Worm (Caenorhabditis elegans) whole organism, young adult: ENCODE results near the gene F22F7.12.

Experiments
- dpl-1 ChIP-seq: fragments of 150-350 bp; optimal IDR thresholded peaks from 2 replicates; lab custom pipeline; 2014; ENCODE audit warnings: missing biosample characterization, missing genetic modification reagents, missing genetic modification characterization
- him-1 ChIP-seq: sonication (generic microtip); optimal IDR thresholded peaks from 2 replicates; lab custom pipeline; 2016; ENCODE audit warnings: missing genotype, missing genetic modification reagents, missing genetic modification characterization, missing compliant biosample characterization

DNA sequence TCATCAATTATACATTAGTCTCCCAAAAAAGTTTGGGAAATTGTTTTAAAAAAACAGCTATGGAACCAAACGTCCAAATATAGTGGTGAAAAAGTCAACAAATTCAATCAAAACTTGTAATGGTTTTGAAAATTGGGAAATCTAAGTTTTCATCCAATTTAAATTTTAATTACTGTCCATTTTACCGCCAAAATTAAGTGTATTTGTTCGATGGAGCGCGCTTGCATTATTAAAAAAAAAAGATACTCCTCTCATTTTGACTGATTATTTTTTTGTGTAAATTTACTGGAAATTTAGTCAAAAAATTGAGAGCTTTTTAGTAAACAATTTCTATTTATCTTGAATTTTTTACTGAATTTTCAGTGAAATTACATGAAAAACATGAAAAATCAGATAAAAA is 30.2 kb upstream of the F22F7.12 start:
- no peak for TF ChIP-seq dpl-1 (GFP tag; lab: Kevin White, UChicago)
- TF ChIP-seq him-1 (tag; lab: Kevin White, UChicago) = no peak
